Fruit fly (Drosophila melanogaster): ENCODE measurements around the gene CG4198.

DNA sequence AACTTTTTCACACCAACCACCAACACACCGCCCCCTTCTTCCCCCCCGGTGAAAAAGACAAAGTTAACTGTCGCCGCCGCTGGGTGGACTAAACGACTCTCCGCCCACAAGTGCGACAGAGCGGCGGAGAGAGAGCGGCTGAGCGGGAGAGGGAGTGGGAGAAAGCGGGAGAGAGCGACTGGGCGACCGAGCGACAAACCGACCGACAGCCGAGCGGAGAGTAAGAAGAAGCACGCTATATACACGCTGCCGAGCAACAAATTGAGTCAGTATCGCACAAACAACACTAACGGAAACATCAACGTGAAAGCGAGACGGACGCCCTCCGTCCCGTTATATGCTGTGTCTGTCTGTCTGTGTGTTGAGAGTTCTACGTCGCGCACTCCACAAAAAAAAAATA, 26.9 kb downstream of the CG4198 start, which contains the start of gene SK:
- TF ChIP-seq gl (tag; optimal IDR thresholded peaks at IDR 0.05), result no peak
- no peak for TF ChIP-seq CG12605 (GFP tag; IDR thresholded peaks at IDR 0.05)
- TF ChIP-seq CG34367 (tag; optimal IDR thresholded peaks at IDR 0.05), result no peak
- peak; percentile 63; the same call in 1 of the 2 replicates for TF ChIP-seq CG32121 (GFP tag; IDR thresholded peaks at IDR 0.05)
- no peak for TF ChIP-seq Snoo (tag; optimal IDR thresholded peaks at IDR 0.05)
- no peak for TF ChIP-seq D1 (tag; optimal IDR thresholded peaks at IDR 0.05)
- no peak for TF ChIP-seq CG8301 (tag; optimal IDR thresholded peaks at IDR 0.05)
